Fruit fly (Drosophila melanogaster) whole organism, embryonic: ENCODE data around the gene RabX4.

ENCODE experiments used
- Asciz ChIP-seq: fragments of 200-800 bp; sonication (Bioruptor generic); optimal IDR thresholded peaks from 2 replicates; lab custom pipeline; 2017; ENCODE audit warnings: missing biosample characterization, mild to moderate bottlenecking, missing genetic modification characterization, missing genetic modification reagents
- CG11456 ChIP-seq: fragments of 200-800 bp; sonication (Bioruptor generic); IDR thresholded peaks from 3 replicates; pipeline ENCODE4 v1.3.6; 2022; ENCODE audit warnings: missing biosample characterization, missing genetic modification characterization
- CG1233 ChIP-seq: fragments of 200-800 bp; sonication (Bioruptor generic); optimal IDR thresholded peaks from 4 replicates; lab custom pipeline; 2018; ENCODE audit warnings: missing biosample characterization, mild to moderate bottlenecking, missing genetic modification characterization
- CG12391 ChIP-seq: fragments of 200-800 bp; sonication (Bioruptor generic); optimal IDR thresholded peaks from 3 replicates; lab custom pipeline; 2018; ENCODE audit warnings: missing biosample characterization, mild to moderate bottlenecking, missing genetic modification characterization, moderate library complexity
- CG12659 ChIP-seq: fragments of 200-800 bp; sonication (Bioruptor generic); optimal IDR thresholded peaks from 3 replicates; lab custom pipeline; 2017; ENCODE audit warnings: mild to moderate bottlenecking, missing biosample characterization, missing genetic modification reagents, missing genetic modification characterization
- CG13894 ChIP-seq: fragments of 200-800 bp; sonication (Bioruptor generic); optimal IDR thresholded peaks from 3 replicates; lab custom pipeline; 2018; ENCODE audit warnings: missing biosample characterization, mild to moderate bottlenecking, missing genetic modification characterization, moderate library complexity
- CG15011 ChIP-seq: fragments of 200-800 bp; sonication (Bioruptor generic); optimal IDR thresholded peaks from 3 replicates; lab custom pipeline; 2018; ENCODE audit warnings: missing biosample characterization, mild to moderate bottlenecking, missing genetic modification characterization
- CG1603 ChIP-seq: fragments of 200-800 bp; sonication (Bioruptor generic); optimal IDR thresholded peaks from 2 replicates; lab custom pipeline; 2019; ENCODE audit warnings: missing biosample characterization, mild to moderate bottlenecking, missing genetic modification characterization, moderate library complexity
- CG16779 ChIP-seq: fragments of 200-800 bp; sonication (Bioruptor generic); IDR thresholded peaks from 2 replicates; pipeline ENCODE4 v1.3.6; 2022; ENCODE audit warnings: missing biosample characterization, missing genetic modification characterization
- CG4730 ChIP-seq: fragments of 200-800 bp; sonication (Bioruptor generic); IDR thresholded peaks from 2 replicates; pipeline ENCODE4 v1.3.6; 2022; ENCODE audit warnings: missing biosample characterization, missing genetic modification characterization
- CG4820 ChIP-seq: fragments of 200-800 bp; sonication (Bioruptor generic); optimal IDR thresholded peaks from 3 replicates; lab custom pipeline; 2016; ENCODE audit warnings: missing biosample characterization, missing genetic modification characterization
- CG6175 ChIP-seq: fragments of 200-800 bp; sonication (Bioruptor generic); IDR thresholded peaks from 3 replicates; pipeline ENCODE4 v1.3.6; 2022; ENCODE audit warnings: missing biosample characterization, missing genetic modification characterization
- CG8388 ChIP-seq: fragments of 200-800 bp; sonication (Bioruptor generic); optimal IDR thresholded peaks from 2 replicates; lab custom pipeline; 2019; ENCODE audit warnings: missing biosample characterization, mild to moderate bottlenecking, missing genetic modification characterization, moderate library complexity
- CG8765 ChIP-seq: fragments of 200-800 bp; sonication (Bioruptor generic); IDR thresholded peaks from 2 replicates; pipeline ENCODE4 v1.3.6; 2022; ENCODE audit warnings: missing biosample characterization, missing genetic modification characterization
- Camta ChIP-seq: fragments of 200-800 bp; sonication (Bioruptor generic); optimal IDR thresholded peaks from 2 replicates; lab custom pipeline; 2016; ENCODE audit warnings: missing biosample characterization, missing genetic modification characterization
- Dbx ChIP-seq: fragments of 200-800 bp; sonication (Bioruptor generic); IDR thresholded peaks from 3 replicates; pipeline ENCODE4 v1.3.6; 2022; ENCODE audit warnings: missing biosample characterization, missing genetic modification characterization
- E2f2 ChIP-seq: fragments of 200-800 bp; sonication (Bioruptor generic); IDR thresholded peaks from 2 replicates; pipeline ENCODE4 v1.3.6; 2022; ENCODE audit warnings: missing biosample characterization, missing genetic modification characterization
- HHEX ChIP-seq: fragments of 200-800 bp; sonication (Bioruptor generic); optimal IDR thresholded peaks from 3 replicates; lab custom pipeline; 2017; ENCODE audit warnings: missing biosample characterization, mild to moderate bottlenecking, missing genetic modification characterization, missing genetic modification reagents
- Lim3 ChIP-seq: fragments of 200-800 bp; sonication (Bioruptor generic); IDR thresholded peaks from 2 replicates; pipeline ENCODE4 v1.3.6; 2022; ENCODE audit warnings: missing biosample characterization, missing genetic modification characterization
- MTF-1 ChIP-seq: fragments of 200-800 bp; sonication (Bioruptor generic); optimal IDR thresholded peaks from 2 replicates; lab custom pipeline; 2018; ENCODE audit warnings: missing biosample characterization, mild to moderate bottlenecking, missing genetic modification characterization, borderline replicate concordance
- Six4 ChIP-seq: fragments of 200-800 bp; sonication (Bioruptor generic); optimal IDR thresholded peaks from 2 replicates; lab custom pipeline; 2016; ENCODE audit warnings: missing biosample characterization, missing genetic modification characterization
- Sox100B ChIP-seq: fragments of 200-800 bp; sonication (Bioruptor generic); optimal IDR thresholded peaks from 3 replicates; lab custom pipeline; 2018; ENCODE audit warnings: missing biosample characterization, mild to moderate bottlenecking, missing genetic modification characterization
- Trl ChIP-seq, 3 experiments: fragments of >200 bp in 2 of 3; fragments of 200-800 bp in 1 of 3; sonication (Bioruptor generic) in 1 of 3; optimal IDR thresholded peaks; 2 replicates in 1 of 3; 3 replicates in 2 of 3; lab custom pipeline; 2016 to 2017; ENCODE audit warnings: missing biosample characterization in 1 of 3, missing genetic modification characterization in 1 of 3
- abd-A ChIP-seq: fragments of 200-800 bp; sonication (Bioruptor generic); optimal IDR thresholded peaks from 3 replicates; lab custom pipeline; 2019; ENCODE audit warnings: missing biosample characterization, mild to moderate bottlenecking, missing genetic modification characterization, moderate library complexity
- al ChIP-seq: fragments of 200-800 bp; sonication (Bioruptor generic); IDR thresholded peaks from 2 replicates; pipeline ENCODE4 v1.3.6; 2022; ENCODE audit warnings: missing biosample characterization, missing genetic modification characterization
- amos ChIP-seq: fragments of 200-800 bp; sonication (Bioruptor generic); IDR thresholded peaks from 2 replicates; pipeline ENCODE4 v1.3.6; 2022; ENCODE audit warnings: missing biosample characterization, missing genetic modification characterization; ENCODE audit not compliant: partially characterized antibody
- az2 ChIP-seq: fragments of 200-800 bp; sonication (Bioruptor generic); optimal IDR thresholded peaks from 3 replicates; lab custom pipeline; 2016; ENCODE audit warnings: missing biosample characterization, missing genetic modification characterization
- cad ChIP-seq: fragments of >200 bp; optimal IDR thresholded peaks from 2 replicates; lab custom pipeline; 2017; ENCODE audit warnings: missing biosample characterization, missing genetic modification characterization
- caup ChIP-seq: fragments of 200-800 bp; sonication (Bioruptor generic); optimal IDR thresholded peaks from 3 replicates; lab custom pipeline; 2017; ENCODE audit warnings: missing biosample characterization, mild to moderate bottlenecking, missing genetic modification characterization, moderate library complexity; ENCODE audit not compliant: severe bottlenecking
- ems ChIP-seq: fragments of 200-800 bp; sonication (Bioruptor generic); optimal IDR thresholded peaks from 3 replicates; lab custom pipeline; 2016; ENCODE audit warnings: missing biosample characterization, missing genetic modification characterization
- ewg ChIP-seq: fragments of 200-800 bp; sonication (Bioruptor generic); optimal IDR thresholded peaks from 3 replicates; lab custom pipeline; 2017; ENCODE audit warnings: mild to moderate bottlenecking, missing biosample characterization, missing genetic modification reagents, missing genetic modification characterization
- gce ChIP-seq: fragments of 200-800 bp; sonication (Bioruptor generic); IDR thresholded peaks from 3 replicates; pipeline ENCODE4 v1.3.6; 2022; ENCODE audit warnings: missing biosample characterization, missing genetic modification characterization
- gcm ChIP-seq: fragments of 200-800 bp; sonication (Bioruptor generic); optimal IDR thresholded peaks from 2 replicates; lab custom pipeline; 2019; ENCODE audit warnings: missing biosample characterization, mild to moderate bottlenecking, missing genetic modification characterization, moderate library complexity
- jumu ChIP-seq: fragments of 200-800 bp; sonication (Bioruptor generic); optimal IDR thresholded peaks from 3 replicates; lab custom pipeline; 2016; ENCODE audit warnings: missing biosample characterization, missing genetic modification characterization
- knrl ChIP-seq: fragments of 200-800 bp; sonication (Bioruptor generic); IDR thresholded peaks from 3 replicates; pipeline ENCODE4 v1.3.6; 2022; ENCODE audit warnings: missing biosample characterization, missing genetic modification characterization; ENCODE audit not compliant: partially characterized antibody
- maf-S ChIP-seq: fragments of 200-800 bp; sonication (Bioruptor generic); optimal IDR thresholded peaks from 2 replicates; lab custom pipeline; 2016; ENCODE audit warnings: missing biosample characterization, missing genetic modification characterization
- mam ChIP-seq: fragments of 200-800 bp; sonication (Bioruptor generic); optimal IDR thresholded peaks from 3 replicates; lab custom pipeline; 2016; ENCODE audit warnings: missing biosample characterization, missing genetic modification characterization
- nerfin-1 ChIP-seq: fragments of 200-800 bp; sonication (Bioruptor generic); optimal IDR thresholded peaks from 3 replicates; lab custom pipeline; 2019; ENCODE audit warnings: missing biosample characterization, mild to moderate bottlenecking, missing genetic modification characterization, moderate library complexity
- otp ChIP-seq: fragments of 200-800 bp; sonication (Bioruptor generic); IDR thresholded peaks from 3 replicates; pipeline ENCODE4, ENCODE4 v1.3.6; 2022; ENCODE audit warnings: missing biosample characterization, missing genetic modification characterization
- peb ChIP-seq: fragments of 200-800 bp; sonication (Bioruptor generic); IDR thresholded peaks from 2 replicates; pipeline ENCODE4 v1.3.6; 2022; ENCODE audit warnings: missing biosample characterization, missing genetic modification characterization
- phol ChIP-seq: fragments of 200-800 bp; sonication (Bioruptor generic); optimal IDR thresholded peaks from 3 replicates; lab custom pipeline; 2018; ENCODE audit warnings: missing biosample characterization, mild to moderate bottlenecking, missing genetic modification characterization, moderate library complexity
- pnt ChIP-seq: fragments of 200-800 bp; sonication (Bioruptor generic); optimal IDR thresholded peaks from 3 replicates; lab custom pipeline; 2016; ENCODE audit warnings: missing biosample characterization, missing genetic modification characterization
- ranshi ChIP-seq: fragments of 200-800 bp; sonication (Bioruptor generic); IDR thresholded peaks from 2 replicates; pipeline ENCODE4 v1.3.6; 2022; ENCODE audit warnings: missing biosample characterization, missing genetic modification characterization
- rib ChIP-seq: fragments of 200-800 bp; sonication (Bioruptor generic); IDR thresholded peaks from 2 replicates; pipeline ENCODE4 v1.3.6; 2022; ENCODE audit warnings: missing biosample characterization, missing genetic modification characterization
- sd ChIP-seq: fragments of 200-800 bp; sonication (Bioruptor generic); optimal IDR thresholded peaks from 3 replicates; lab custom pipeline; 2018; ENCODE audit warnings: missing biosample characterization, mild to moderate bottlenecking, missing genetic modification characterization, moderate library complexity
- sens ChIP-seq: fragments of 200-800 bp; sonication (Bioruptor generic); peaks from one replicate; lab custom pipeline; 2016; ENCODE audit warnings: missing biosample characterization, missing genetic modification characterization
- ttk ChIP-seq: fragments of 200-800 bp; sonication (Bioruptor generic); IDR thresholded peaks from 2 replicates; pipeline ENCODE4 v2.1.2; 2022; ENCODE audit warnings: missing biosample characterization, missing genetic modification characterization
- zfh2 ChIP-seq: fragments of 200-800 bp; sonication (Bioruptor generic); optimal IDR thresholded peaks from 2 replicates; lab custom pipeline; 2016; ENCODE audit warnings: missing biosample characterization, missing genetic modification characterization

The RabX4 gene

DNA sequence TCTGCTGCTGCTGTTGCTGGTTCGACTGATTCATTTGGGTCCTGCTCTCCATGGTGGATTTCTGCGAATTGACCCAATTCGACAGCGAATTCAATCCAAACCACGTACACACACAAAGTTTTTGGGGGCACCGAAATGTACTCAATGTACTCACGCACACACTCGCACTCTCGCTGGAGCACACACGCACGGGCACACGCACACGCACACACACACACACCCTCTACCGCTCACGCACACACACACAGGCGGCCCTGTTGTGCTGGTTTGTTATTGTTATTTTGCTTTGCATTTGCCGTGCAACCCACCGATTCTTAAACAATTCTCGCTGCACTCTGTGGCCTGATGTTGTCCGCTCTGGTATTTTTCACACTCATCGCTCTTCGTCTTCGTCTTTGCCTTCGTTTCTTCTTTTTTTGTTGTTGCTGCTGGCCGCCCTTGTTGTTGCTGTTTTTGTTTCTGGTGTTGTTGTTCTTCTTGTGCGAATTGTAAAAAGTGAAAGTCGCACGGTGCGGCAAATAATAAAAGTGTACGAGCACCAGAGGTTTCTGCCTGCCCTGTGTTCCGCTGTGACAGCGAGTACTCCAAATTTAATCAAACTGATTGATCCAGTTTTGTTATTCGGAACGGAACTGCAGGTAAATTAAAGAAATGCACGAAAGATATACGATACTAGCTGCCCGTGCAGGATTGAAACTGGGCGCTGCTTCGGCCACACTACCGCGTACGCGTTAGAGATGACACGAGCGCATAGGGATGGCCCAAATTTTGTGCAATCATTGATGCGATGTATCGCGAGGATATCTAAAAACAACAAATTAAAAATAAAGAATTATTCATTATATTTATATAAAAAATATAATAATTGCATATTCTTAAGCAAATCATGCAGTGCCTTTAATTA is 48.0 kb upstream of the RabX4 start, which contains the start of gene CG3744 (continued):
- TF ChIP-seq CG4730 (GFP tag; lab: Robert Waterston, UW) (peak; percentile 84), HHEX (GFP tag; lab: Kevin White, UChicago) (peak; percentile 88), CG12659 (peak; percentile 93), Six4 (GFP tag; lab: Kevin White, UChicago) (peak; percentile 86), caup (GFP tag; lab: Kevin White, UChicago) (peak; percentile 93), CG8388 (GFP tag; lab: Kevin White, UChicago) (peak; percentile 87), phol (tag; lab: Kevin White, UChicago) (peak; percentile 90), az2 (GFP tag; lab: Kevin White, UChicago) (peak; percentile 90), al (GFP tag; lab: Robert Waterston, UW) (peak; percentile 94), CG1603 (peak; percentile 66), CG6175 (GFP tag; lab: Robert Waterston, UW) (peak; percentile 92), CG12391 (tag; lab: Kevin White, UChicago) (peak; percentile 96), maf-S (peak; percentile 36), Lim3 (peak; percentile 70), ewg (GFP tag; lab: Kevin White, UChicago) (peak; percentile 78), peb (GFP tag; lab: Robert Waterston, UW) (peak; percentile 78), Asciz (GFP tag; lab: Kevin White, UChicago) (no peak), CG1233 (GFP tag; lab: Kevin White, UChicago) (peak; percentile 91), rib (peak; percentile 90), jumu (GFP tag; lab: Kevin White, UChicago) (peak; percentile 67), Dbx (GFP tag; lab: Robert Waterston, UW) (peak; percentile 98), mam (GFP tag; lab: Kevin White, UChicago) (peak; percentile 90), gcm (peak; percentile 76), ranshi (GFP tag; lab: Robert Waterston, UW) (peak; percentile 95), ttk (GFP tag; lab: Robert Waterston, UW) (peak; percentile 89), sens (peak; percentile 82), CG15011 (peak; percentile 53), nerfin-1 (tag; lab: Kevin White, UChicago) (peak; percentile 80), amos (GFP tag; lab: Robert Waterston, UW) (peak; percentile 94), cad (no peak), gce (GFP tag; lab: Robert Waterston, UW) (peak; percentile 87), pnt (GFP tag; lab: Kevin White, UChicago) (peak; percentile 82), abd-A (no peak), zfh2 (GFP tag; lab: Kevin White, UChicago) (peak; percentile 89), Sox100B (GFP tag; lab: Kevin White, UChicago) (no peak), CG8765 (GFP tag; lab: Robert Waterston, UW) (peak; percentile 92), otp (peak; percentile 93), sd (tag; lab: Kevin White, UChicago) (peak; percentile 41), E2f2 (no peak), Trl (optimal IDR thresholded peaks at IDR 0.05; lab: Kevin White, UChicago) (peak in 1 of 2 experiments; percentile 57), Trl (GFP tag; optimal IDR thresholded peaks at IDR 0.05; lab: Kevin White, UChicago) (peak; percentile 68), Camta (peak; percentile 46), CG13894 (tag; lab: Kevin White, UChicago) (peak; percentile 90), CG4820 (peak; percentile 81), CG11456 (GFP tag; lab: Robert Waterston, UW) (peak; percentile 98), MTF-1 (GFP tag; lab: Kevin White, UChicago) (peak; percentile 81), ems (GFP tag; lab: Kevin White, UChicago) (peak; percentile 85), CG16779 (GFP tag; lab: Robert Waterston, UW) (peak; percentile 83), knrl (peak; percentile 96)
